Fruit fly (Drosophila melanogaster): ENCODE results near the gene NijA.
A peak's percentile ranks its signal among the peaks of the same experiment; 100 is the strongest.

The NijA gene

dm6 chr3L:10713458-10714118 is 16.9 kb upstream of the NijA start (continued):
- TF ChIP-seq CG15336 (GFP tag; IDR thresholded peaks at IDR 0.05) (peak; percentile 83), CG6854 (GFP tag; optimal IDR thresholded peaks at IDR 0.05) (no peak), CG4318 (GFP tag; optimal IDR thresholded peaks at IDR 0.05) (peak; percentile 81), vri (GFP tag; optimal IDR thresholded peaks at IDR 0.05) (peak; percentile 76), spab (GFP tag; optimal IDR thresholded peaks at IDR 0.05) (peak; percentile 31), CG6808 (GFP tag; optimal IDR thresholded peaks at IDR 0.05) (peak; percentile 46), Sox15 (GFP tag; optimal IDR thresholded peaks at IDR 0.05) (peak; percentile 31), CG31627 (GFP tag; optimal IDR thresholded peaks at IDR 0.05) (peak; percentile 81), CG6792 (GFP tag; optimal IDR thresholded peaks at IDR 0.05) (peak; percentile 65), CG9139 (GFP tag; optimal IDR thresholded peaks at IDR 0.05) (no peak), acj6 (GFP tag; optimal IDR thresholded peaks at IDR 0.05) (peak; percentile 83), fd85E (GFP tag; optimal IDR thresholded peaks at IDR 0.05) (no peak), OdsH (GFP tag; optimal IDR thresholded peaks at IDR 0.05) (peak; percentile 81), topi (GFP tag; optimal IDR thresholded peaks at IDR 0.05) (peak; percentile 88), ss (GFP tag; optimal IDR thresholded peaks at IDR 0.05) (peak; percentile 18 to 21), CG1621 (tag; optimal IDR thresholded peaks at IDR 0.05) (peak; percentile 12), net (GFP tag; optimal IDR thresholded peaks at IDR 0.05) (peak; percentile 66), Hr39 (GFP tag; optimal IDR thresholded peaks at IDR 0.05) (peak; percentile 78), CG11902 (GFP tag; optimal IDR thresholded peaks at IDR 0.05) (peak; percentile 31), achi (GFP tag; optimal IDR thresholded peaks at IDR 0.05) (peak; percentile 84), Ets96B (tag; optimal IDR thresholded peaks at IDR 0.05) (peak; percentile 34), fd59A (GFP tag; optimal IDR thresholded peaks at IDR 0.05) (peak; percentile 15), Eip75B (GFP tag; optimal IDR thresholded peaks at IDR 0.05) (peak; percentile 73), CG8319 (GFP tag; optimal IDR thresholded peaks at IDR 0.05) (no peak), CG8119 (GFP tag; IDR thresholded peaks at IDR 0.05) (peak; percentile 93), dsx (GFP tag; optimal IDR thresholded peaks at IDR 0.05; ENCODE audit: poor library complexity, severe bottlenecking) (peak; percentile 13), Eip78C (GFP tag) (peak; percentile 95), Sox102F (GFP tag; optimal IDR thresholded peaks at IDR 0.05) (peak; percentile 82), CG6276 (GFP tag; optimal IDR thresholded peaks at IDR 0.05) (peak; percentile 88)

DNA sequence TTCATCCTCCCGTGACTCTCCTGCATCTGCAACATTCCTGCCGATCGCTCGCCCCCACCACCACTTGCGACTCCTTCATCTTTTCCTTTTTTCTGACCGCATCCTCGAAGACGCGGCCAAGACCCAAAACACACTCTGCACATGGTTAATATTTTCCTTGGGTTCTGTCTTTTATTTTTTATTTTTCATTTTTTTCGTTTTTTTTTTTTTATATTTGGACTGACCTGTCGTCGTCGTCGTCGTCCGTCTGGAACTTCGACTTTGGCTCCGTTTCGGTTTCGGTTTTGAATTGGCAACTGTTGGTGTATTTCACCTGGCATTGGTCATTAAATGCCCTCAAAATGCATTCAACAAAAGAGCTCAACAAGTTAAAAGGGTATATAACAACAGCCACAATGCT is 15.3 kb upstream of the NijA start:
- TF ChIP-seq CG1621 (tag; optimal IDR thresholded peaks at IDR 0.05): no peak
- peak; percentile 15 for TF ChIP-seq net (GFP tag; optimal IDR thresholded peaks at IDR 0.05)
- 0 out of 3 replicates have a peak, but pooled peaks have one; percentile 38 for TF ChIP-seq CG6163 (GFP tag; IDR thresholded peaks at IDR 0.05)
- no peak for TF ChIP-seq Hr4 (GFP tag; optimal IDR thresholded peaks at IDR 0.05)
- no peak for TF ChIP-seq CG4318 (GFP tag; optimal IDR thresholded peaks at IDR 0.05)
- TF ChIP-seq Hr38 (GFP tag; optimal IDR thresholded peaks at IDR 0.05): no peak
- no peak for TF ChIP-seq Sox14 (GFP tag; optimal IDR thresholded peaks at IDR 0.05)
- no peak for TF ChIP-seq CG11294 (GFP tag; IDR thresholded peaks at IDR 0.05)
- no peak for TF ChIP-seq cyc (GFP tag; optimal IDR thresholded peaks at IDR 0.05)
- peak; percentile 25 for TF ChIP-seq Met (GFP tag; optimal IDR thresholded peaks at IDR 0.05)
- TF ChIP-seq fd85E (GFP tag; optimal IDR thresholded peaks at IDR 0.05): no peak
- TF ChIP-seq svp (GFP tag): peak; percentile 54
- TF ChIP-seq CG10631 (GFP tag; optimal IDR thresholded peaks at IDR 0.05): no peak
- no peak for TF ChIP-seq Smox (GFP tag; optimal IDR thresholded peaks at IDR 0.05)
- peak; percentile 17 for TF ChIP-seq vri (GFP tag; optimal IDR thresholded peaks at IDR 0.05)
- no peak for TF ChIP-seq lz (GFP tag; optimal IDR thresholded peaks at IDR 0.05)
- no peak for TF ChIP-seq CG32006 (GFP tag; optimal IDR thresholded peaks at IDR 0.05)
- no peak for TF ChIP-seq Ets21C (GFP tag; optimal IDR thresholded peaks at IDR 0.05)
- TF ChIP-seq fkh (GFP tag; optimal IDR thresholded peaks at IDR 0.05): no peak
- no peak for TF ChIP-seq OdsH (GFP tag; optimal IDR thresholded peaks at IDR 0.05)
- TF ChIP-seq Sox102F (GFP tag; optimal IDR thresholded peaks at IDR 0.05): peak; percentile 34
- peak; percentile 76 for TF ChIP-seq Eip78C (GFP tag)
- TF ChIP-seq Blimp-1 (GFP tag; optimal IDR thresholded peaks at IDR 0.05): no peak
- peak; percentile 3 for TF ChIP-seq pdm3 (GFP tag; optimal IDR thresholded peaks at IDR 0.05)
- TF ChIP-seq Ets96B (tag; optimal IDR thresholded peaks at IDR 0.05): no peak
- no peak for TF ChIP-seq Eip93F (GFP tag; optimal IDR thresholded peaks at IDR 0.05)
- no peak for TF ChIP-seq ss (GFP tag; optimal IDR thresholded peaks at IDR 0.05)
- TF ChIP-seq achi (GFP tag; optimal IDR thresholded peaks at IDR 0.05): peak; percentile 6
- TF ChIP-seq dac (GFP tag; optimal IDR thresholded peaks at IDR 0.05): no peak
- TF ChIP-seq spab (GFP tag; optimal IDR thresholded peaks at IDR 0.05): no peak
- no peak for TF ChIP-seq CG6808 (GFP tag; optimal IDR thresholded peaks at IDR 0.05)
- no peak for TF ChIP-seq salr (GFP tag; optimal IDR thresholded peaks at IDR 0.05)
- no peak for TF ChIP-seq CG3919 (GFP tag; optimal IDR thresholded peaks at IDR 0.05)
